Worm (Caenorhabditis elegans): Measurements from ENCODE around the gene srh-105.
"Not testable (repeated sequence)": the region's sequence is repeated elsewhere in the genome, so short reads cannot be mapped to it uniquely, and the experiment has no call there.

ce11 chrII:535226-535625 lies 26.1 kb upstream of the srh-105 start, which contains the start of gene T27A1.3:
- TF ChIP-seq nhr-48 (tag; optimal IDR thresholded peaks at IDR 0.05); lin-13 (GFP tag; optimal IDR thresholded peaks at IDR 0.05); jun-1 (tag; optimal IDR thresholded peaks at IDR 0.05); lsy-2 (tag; optimal IDR thresholded peaks at IDR 0.05); nhr-237 (tag; optimal IDR thresholded peaks at IDR 0.05); madf-5 (GFP tag; IDR thresholded peaks at IDR 0.05); snpc-4 (tag; optimal IDR thresholded peaks at IDR 0.05); nhr-10 (tag; optimal IDR thresholded peaks at IDR 0.05); zip-2 (tag; optimal IDR thresholded peaks at IDR 0.05): not testable (repeated sequence)

Measured in whole organism, L4 larva.